Worm (Caenorhabditis elegans) whole organism, L2 larva: Measurements from ENCODE around the gene T02C5.1.

ENCODE experiments used
- Y55F3AM.14 ChIP-seq: fragments of 200-800 bp; sonication (Bioruptor generic); optimal IDR thresholded peaks from 2 replicates; lab custom pipeline; 2018; ENCODE audit warnings: mild to moderate bottlenecking, missing genetic modification characterization, missing compliant biosample characterization
- aly-2 ChIP-seq: fragments of 150-350 bp; optimal IDR thresholded peaks from 2 replicates; lab custom pipeline; 2014; ENCODE audit warnings: missing biosample characterization, missing genetic modification characterization
- ama-1 ChIP-seq: fragments of 150-350 bp; optimal IDR thresholded peaks from 2 replicates; lab custom pipeline; 2018; ENCODE audit warnings: inconsistent platforms
- elt-1 ChIP-seq: fragments of 150-350 bp; optimal IDR thresholded peaks from 2 replicates; lab custom pipeline; 2014; ENCODE audit warnings: missing biosample characterization, missing genetic modification characterization
- fos-1 ChIP-seq: fragments of 150-350 bp; optimal IDR thresholded peaks from 2 replicates; lab custom pipeline; 2014; ENCODE audit warnings: missing biosample characterization, missing genetic modification characterization
- lin-11 ChIP-seq: fragments of 150-350 bp; sonication (generic microtip); optimal IDR thresholded peaks from 2 replicates; lab custom pipeline; 2014; ENCODE audit warnings: missing biosample characterization, missing genetic modification characterization, inconsistent platforms, mixed read lengths
- lin-13 ChIP-seq: fragments of 150-350 bp; optimal IDR thresholded peaks from 2 replicates; lab custom pipeline; 2014; ENCODE audit warnings: missing biosample characterization, missing genetic modification reagents, missing genetic modification characterization
- nhr-11 ChIP-seq: fragments of 150-350 bp; optimal IDR thresholded peaks from 2 replicates; lab custom pipeline; 2014; ENCODE audit warnings: missing biosample characterization, missing genetic modification characterization
- unc-39 ChIP-seq: fragments of 150-350 bp; optimal IDR thresholded peaks from 2 replicates; lab custom pipeline; 2014; ENCODE audit warnings: missing biosample characterization, missing genetic modification characterization
- unc-55 ChIP-seq: fragments of 150-350 bp; sonication (generic microtip); optimal IDR thresholded peaks from 3 replicates; lab custom pipeline; 2014; ENCODE audit warnings: missing biosample characterization, missing genetic modification reagents, missing genetic modification characterization

DNA sequence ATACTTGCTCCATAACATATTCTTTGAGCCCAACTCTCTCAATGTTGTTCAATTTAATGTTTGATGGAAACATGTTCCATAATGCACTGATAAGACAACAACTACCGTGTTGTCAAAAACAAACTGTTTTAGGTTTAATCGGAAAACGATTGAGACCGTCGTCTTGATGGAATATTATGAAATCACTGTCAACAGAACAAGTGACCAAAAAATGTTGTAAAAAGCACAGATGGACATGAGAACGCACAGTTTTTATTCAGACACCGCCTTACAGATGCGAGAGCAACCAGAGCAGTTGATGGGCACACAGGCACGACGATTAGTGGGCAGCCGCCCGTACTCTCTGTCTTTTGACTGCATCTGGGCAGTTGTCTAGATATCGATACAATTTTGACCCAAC is 1.7 kb upstream of the T02C5.1 start:
- TF ChIP-seq lin-11 (tag; lab: Kevin White, UChicago) (no peak), elt-1 (no peak), nhr-11 (no peak), unc-55 (GFP tag; lab: Kevin White, UChicago) (no peak), fos-1 (tag; lab: Kevin White, UChicago) (no peak), unc-39 (tag; lab: Kevin White, UChicago) (no peak), lin-13 (GFP tag; lab: Kevin White, UChicago) (no peak), Y55F3AM.14 (GFP tag; lab: Kevin White, UChicago) (no peak), ama-1 (lab: Kevin White, UChicago) (no peak), aly-2 (tag; lab: Kevin White, UChicago) (no peak)
